Worm (Caenorhabditis elegans): ENCODE results near the gene C44C10.5.

- TF ChIP-seq flt-1 (GFP tag; IDR thresholded peaks at IDR 0.05), result no peak
- TF ChIP-seq tab-1 (GFP tag; IDR thresholded peaks at IDR 0.05), result no peak
Observed at ce11 chrX:11725646-11726045, 35.3 kb downstream of the C44C10.5 start.

Measured in whole organism, midembryonic.